Worm (Caenorhabditis elegans) whole organism, early embryonic: Measurements from ENCODE around the gene Y105C5A.1.
A peak's percentile ranks its signal among the peaks of the same experiment; 100 is the strongest.

Experiments
- B0310.2 ChIP-seq: sonication (generic microtip); optimal IDR thresholded peaks from 2 replicates; lab custom pipeline; 2016; ENCODE audit warnings: mild to moderate bottlenecking, missing genetic modification characterization, missing compliant biosample characterization
- F13C5.2 ChIP-seq: sonication (generic microtip); optimal IDR thresholded peaks from 2 replicates; lab custom pipeline; 2017; ENCODE audit warnings: mild to moderate bottlenecking, missing genetic modification characterization, inconsistent platforms, missing compliant biosample characterization
- aly-1 ChIP-seq: sonication (generic microtip); optimal IDR thresholded peaks from 2 replicates; lab custom pipeline; 2016; ENCODE audit warnings: missing genetic modification characterization, missing compliant biosample characterization
- ama-1 ChIP-seq: fragments of 150-350 bp; optimal IDR thresholded peaks from 2 replicates; lab custom pipeline; 2014
- ceh-13 ChIP-seq: fragments of 200-800 bp; sonication (Bioruptor generic); optimal IDR thresholded peaks from 2 replicates; lab custom pipeline; 2018; ENCODE audit warnings: mild to moderate bottlenecking, missing genetic modification characterization, missing compliant biosample characterization
- ceh-36 ChIP-seq: sonication (generic microtip); optimal IDR thresholded peaks from 2 replicates; lab custom pipeline; 2016; ENCODE audit warnings: missing genetic modification characterization, inconsistent platforms, missing compliant biosample characterization
- ets-7 ChIP-seq: sonication (generic microtip); optimal IDR thresholded peaks from 2 replicates; lab custom pipeline; 2016; ENCODE audit warnings: missing genotype, missing genetic modification characterization, missing compliant biosample characterization
- flt-1 ChIP-seq: fragments of 200-800 bp; sonication (Bioruptor generic); IDR thresholded peaks from 2 replicates; pipeline ENCODE4 v1.3.6; 2022; ENCODE audit warnings: missing genetic modification characterization, missing compliant biosample characterization
- hmbx-1 ChIP-seq: sonication (generic microtip); optimal IDR thresholded peaks from 2 replicates; lab custom pipeline; 2016; ENCODE audit warnings: mild to moderate bottlenecking, missing genetic modification characterization, missing compliant biosample characterization
- hmg-4 ChIP-seq: fragments of 200-800 bp; sonication (Bioruptor generic); optimal IDR thresholded peaks from 2 replicates; lab custom pipeline; 2018; ENCODE audit warnings: mild to moderate bottlenecking, missing genetic modification characterization, missing compliant biosample characterization
- hnd-1 ChIP-seq: sonication (generic microtip); optimal IDR thresholded peaks from 2 replicates; lab custom pipeline; 2016; ENCODE audit warnings: missing genetic modification characterization, missing compliant biosample characterization
- pes-1 ChIP-seq: fragments of 200-800 bp; sonication (Bioruptor generic); IDR thresholded peaks from 2 replicates; pipeline ENCODE4 v1.3.6; 2022; ENCODE audit warnings: missing genetic modification reagents, missing genetic modification characterization, missing compliant biosample characterization
- scrt-1 ChIP-seq: fragments of 200-800 bp; sonication (Bioruptor generic); IDR thresholded peaks from 2 replicates; pipeline ENCODE4 v1.3.6; 2022; ENCODE audit warnings: missing genetic modification characterization, missing compliant biosample characterization
- sea-1 ChIP-seq: fragments of 200-800 bp; sonication (Bioruptor generic); conservative IDR thresholded peaks from 2 replicates; pipeline ENCODE4 v1.3.6; 2022; ENCODE audit warnings: missing genetic modification characterization, missing compliant biosample characterization
- tbx-11 ChIP-seq: fragments of 200-800 bp; sonication (Bioruptor generic); IDR thresholded peaks from 2 replicates; pipeline ENCODE4 v1.3.6; 2022; ENCODE audit warnings: missing genetic modification characterization, missing compliant biosample characterization
- tbx-37 ChIP-seq: fragments of 200-800 bp; sonication (Bioruptor generic); conservative IDR thresholded peaks from 2 replicates; pipeline ENCODE4 v1.3.6; 2022; ENCODE audit warnings: missing genetic modification reagents, missing genetic modification characterization, missing compliant biosample characterization
- tra-4 ChIP-seq: sonication (generic microtip); optimal IDR thresholded peaks from 2 replicates; lab custom pipeline; 2017; ENCODE audit warnings: missing genetic modification characterization, missing compliant biosample characterization

The Y105C5A.1 gene

DNA sequence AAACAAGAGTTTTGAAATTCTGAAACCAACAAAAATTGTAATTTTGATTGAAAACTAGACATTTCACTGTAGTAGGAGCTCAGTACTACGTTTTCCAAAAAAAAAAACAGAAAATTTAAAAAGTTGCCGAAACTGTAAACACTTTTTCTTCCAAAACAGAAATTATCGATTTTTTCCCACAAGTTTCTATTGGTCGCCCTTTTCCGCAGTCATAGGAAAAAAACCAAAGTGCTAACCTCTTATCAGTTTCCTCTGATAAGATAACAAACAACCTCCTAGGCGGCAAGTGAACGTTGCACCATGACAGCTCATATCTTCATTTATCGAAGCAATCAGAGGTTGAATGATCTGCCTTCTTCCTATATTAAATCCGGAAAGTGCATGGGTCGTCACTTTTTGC, 5.2 kb downstream of the Y105C5A.1 start:
- no peak for TF ChIP-seq flt-1 (GFP tag; lab: Robert Waterston, UW)
- no peak for TF ChIP-seq hnd-1
- no peak for TF ChIP-seq F13C5.2 (tag; lab: Kevin White, UChicago)
- no peak for TF ChIP-seq tra-4

DNA sequence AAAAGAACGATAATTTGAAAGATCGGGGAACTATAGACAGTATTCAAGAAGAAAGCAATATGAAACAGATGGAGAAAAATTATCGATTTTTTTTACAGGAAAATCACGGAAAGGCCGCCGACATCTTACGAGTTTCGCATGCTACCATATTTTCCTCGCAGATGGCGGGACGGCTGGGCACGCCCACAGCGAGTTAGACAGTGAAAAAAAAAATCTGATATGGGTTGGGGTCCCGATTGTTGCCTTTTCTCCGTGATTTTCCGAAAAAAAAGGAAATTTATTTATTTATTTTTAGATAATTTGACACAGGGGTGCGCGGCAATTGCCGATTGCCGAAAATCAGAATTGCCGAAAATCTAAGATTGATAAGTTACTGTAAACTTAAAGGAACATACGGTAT, 9.5 kb downstream of the Y105C5A.1 start:
- TF ChIP-seq scrt-1 (GFP tag; lab: Robert Waterston, UW) (no peak), ceh-36 (tag; lab: Kevin White, UChicago) (no peak), pes-1 (GFP tag; lab: Robert Waterston, UW) (no peak), hmbx-1 (tag; lab: Kevin White, UChicago) (no peak), ceh-13 (no peak), B0310.2 (no peak)

DNA sequence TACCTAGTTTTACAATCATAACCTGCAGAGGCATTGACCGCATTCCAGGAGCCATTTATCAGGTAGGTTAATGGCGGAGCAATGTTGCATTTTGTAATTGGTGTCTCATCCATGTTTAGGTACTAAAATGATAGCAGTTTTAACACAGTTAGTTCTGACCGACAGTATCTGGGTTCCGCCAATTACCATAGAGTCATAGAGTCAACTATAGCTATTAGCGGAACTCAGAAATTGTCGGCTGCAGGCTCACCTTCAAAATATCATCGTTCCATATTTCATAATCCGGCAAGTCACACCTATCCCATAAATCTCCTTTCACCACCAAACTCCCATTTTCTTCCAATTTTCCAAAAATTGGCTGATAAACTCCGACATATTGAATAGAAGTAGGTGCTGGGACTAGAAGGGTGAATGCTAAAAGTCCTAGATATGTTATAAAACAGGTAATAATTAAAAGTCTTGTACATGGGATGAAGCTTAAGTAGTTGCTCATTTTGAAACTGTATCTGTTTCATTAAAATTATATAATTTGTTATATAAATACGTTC, 24.7 kb downstream of the Y105C5A.1 start, which contains the start of gene Y73F8A.35:
Y73F8A.35 (minus strand) TSS at position 498 of the 548 bp plus-strand sequence.
- TF ChIP-seq ama-1 (no peak), flt-1 (GFP tag; lab: Robert Waterston, UW) (no peak), scrt-1 (GFP tag; lab: Robert Waterston, UW) (no peak), ceh-36 (tag; lab: Kevin White, UChicago) (no peak), B0310.2 (no peak), tbx-11 (no peak)

DNA sequence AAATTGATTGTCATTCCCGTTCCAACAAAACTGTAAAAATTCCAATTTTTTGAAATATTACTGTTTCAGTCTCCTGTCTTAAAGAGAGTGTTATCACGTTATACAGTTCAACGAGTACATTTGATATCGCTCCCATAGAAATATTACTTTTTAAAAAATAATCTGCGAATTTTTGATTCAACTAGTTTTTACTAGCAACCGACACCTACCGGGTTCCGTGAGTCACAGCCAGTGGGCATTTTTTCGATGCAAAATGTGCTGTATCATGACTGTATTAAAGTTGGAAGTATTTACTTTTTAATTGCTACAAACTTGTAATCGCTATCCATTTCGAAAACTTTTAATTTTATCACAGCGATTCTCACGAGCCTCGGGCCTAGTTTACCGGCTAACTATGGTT, 26.9 kb downstream of the Y105C5A.1 start:
- TF ChIP-seq ceh-36 (tag; lab: Kevin White, UChicago) (no peak), hnd-1 (no peak), sea-1 (no peak), hmg-4 (no peak), ceh-13 (no peak), pes-1 (GFP tag; lab: Robert Waterston, UW) (no peak), B0310.2 (no peak), ama-1 (no peak), aly-1 (no peak), F13C5.2 (tag; lab: Kevin White, UChicago) (no peak), tbx-37 (GFP tag; lab: Robert Waterston, UW) (no peak), hmbx-1 (tag; lab: Kevin White, UChicago) (no peak), tbx-11 (no peak), scrt-1 (GFP tag; lab: Robert Waterston, UW) (no peak), tra-4 (no peak), flt-1 (GFP tag; lab: Robert Waterston, UW) (no peak), ets-7 (no peak)

DNA sequence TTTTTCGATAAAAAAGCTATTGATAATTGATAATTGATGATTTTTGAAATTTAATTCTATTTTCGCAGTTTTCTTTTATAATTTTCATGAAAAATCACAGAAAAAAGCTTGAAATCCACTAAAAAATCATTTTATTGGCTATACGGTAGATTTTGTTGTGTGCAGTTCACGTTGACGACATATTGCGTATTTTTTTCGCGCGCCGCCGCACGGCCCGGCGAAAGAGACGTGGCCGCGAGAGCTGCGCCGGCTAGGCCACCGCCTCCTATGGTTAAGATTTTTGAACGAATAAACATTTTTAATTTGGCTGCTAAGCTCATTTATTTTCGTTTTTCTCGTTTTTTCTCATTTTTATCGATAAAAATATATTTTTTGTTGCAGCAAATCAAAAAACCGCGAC, 35.4 kb downstream of the Y105C5A.1 start:
- TF ChIP-seq pes-1 (GFP tag; lab: Robert Waterston, UW): 0 out of 2 replicates have a peak, but pooled peaks have one; percentile 28

DNA sequence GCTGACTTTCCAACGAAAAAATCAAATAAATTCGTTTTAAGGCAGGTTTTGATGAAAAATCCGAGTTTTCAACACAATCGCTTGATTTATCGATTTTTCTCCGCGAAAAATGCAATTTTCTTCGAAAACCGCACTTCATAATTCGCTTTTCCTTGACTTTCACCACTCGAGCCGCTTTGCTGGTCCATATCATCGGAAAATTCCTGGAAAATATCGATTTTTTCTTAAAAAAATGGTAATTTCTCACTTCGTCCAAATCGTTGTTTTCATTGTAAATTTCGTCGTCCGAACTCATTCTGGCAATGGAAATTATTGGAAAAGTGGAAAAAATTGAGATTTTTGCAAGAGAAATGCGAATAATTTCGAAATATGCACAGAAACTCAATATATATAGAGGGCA, 36.0 kb downstream of the Y105C5A.1 start, which contains the start of gene ari-1.4:
ari-1.4 (minus strand) TSS at position 295 of the 400 bp plus-strand sequence.
- no peak for TF ChIP-seq ceh-13
- TF ChIP-seq aly-1: no peak
- no peak for TF ChIP-seq B0310.2
- no peak for TF ChIP-seq hnd-1
- no peak for TF ChIP-seq ceh-36 (tag; lab: Kevin White, UChicago)
- no peak for TF ChIP-seq sea-1
- no peak for TF ChIP-seq pes-1 (GFP tag; lab: Robert Waterston, UW)
- no peak for TF ChIP-seq tbx-37 (GFP tag; lab: Robert Waterston, UW)

DNA sequence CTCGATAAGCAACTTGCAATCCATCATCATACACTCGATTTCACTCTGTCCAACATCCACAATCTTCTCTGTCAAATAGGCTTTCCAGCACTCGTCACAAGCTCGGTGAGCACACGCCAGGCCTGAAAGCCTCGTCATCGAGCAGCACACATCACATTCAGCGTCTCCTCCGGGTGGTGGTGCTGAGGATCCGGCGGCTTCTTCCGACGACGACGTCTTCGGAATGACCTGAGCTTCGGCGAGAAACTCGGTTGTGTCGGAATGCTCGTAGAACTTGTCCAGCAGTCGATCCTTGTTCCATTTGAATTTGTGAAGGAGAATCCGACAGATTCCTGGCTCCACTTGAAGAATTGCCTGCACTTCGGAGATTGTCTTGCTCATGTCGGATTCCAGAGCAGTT, 36.9 kb downstream of the Y105C5A.1 start:
- TF ChIP-seq pes-1 (GFP tag; lab: Robert Waterston, UW) (no peak), tbx-37 (GFP tag; lab: Robert Waterston, UW) (no peak), B0310.2 (no peak), hmbx-1 (tag; lab: Kevin White, UChicago) (no peak), scrt-1 (GFP tag; lab: Robert Waterston, UW) (no peak), hnd-1 (no peak), ceh-13 (no peak), tbx-11 (no peak), ets-7 (no peak), ceh-36 (tag; lab: Kevin White, UChicago) (no peak), aly-1 (no peak), hmg-4 (no peak), F13C5.2 (tag; lab: Kevin White, UChicago) (no peak), ama-1 (no peak), tra-4 (no peak), sea-1 (no peak), flt-1 (GFP tag; lab: Robert Waterston, UW) (no peak)

DNA sequence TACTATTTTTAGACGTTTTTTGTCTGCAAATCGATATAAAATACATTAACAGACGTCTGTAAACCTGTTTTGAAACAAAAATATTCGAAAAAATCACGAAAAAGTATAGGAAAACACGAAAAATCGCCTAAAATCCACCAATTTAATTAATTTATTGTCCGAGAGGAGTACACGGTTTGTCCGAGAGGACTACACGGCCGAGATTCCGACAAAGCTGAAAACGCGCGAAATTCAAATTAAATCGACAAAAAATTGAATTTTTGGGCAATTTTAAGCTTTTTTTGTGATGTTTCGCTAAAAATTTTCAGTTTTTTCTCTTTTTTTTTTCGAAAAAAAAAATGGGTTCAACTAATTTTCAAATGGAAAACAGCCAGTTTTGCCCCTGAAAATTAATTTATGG, 37.8 kb downstream of the Y105C5A.1 start:
- TF ChIP-seq hmbx-1 (tag; lab: Kevin White, UChicago) (no peak), pes-1 (GFP tag; lab: Robert Waterston, UW) (peak; percentile 45; the same call in 1 of the 2 replicates), ceh-13 (no peak), tbx-37 (GFP tag; lab: Robert Waterston, UW) (peak; percentile 43; the same call in 1 of the 2 replicates)

DNA sequence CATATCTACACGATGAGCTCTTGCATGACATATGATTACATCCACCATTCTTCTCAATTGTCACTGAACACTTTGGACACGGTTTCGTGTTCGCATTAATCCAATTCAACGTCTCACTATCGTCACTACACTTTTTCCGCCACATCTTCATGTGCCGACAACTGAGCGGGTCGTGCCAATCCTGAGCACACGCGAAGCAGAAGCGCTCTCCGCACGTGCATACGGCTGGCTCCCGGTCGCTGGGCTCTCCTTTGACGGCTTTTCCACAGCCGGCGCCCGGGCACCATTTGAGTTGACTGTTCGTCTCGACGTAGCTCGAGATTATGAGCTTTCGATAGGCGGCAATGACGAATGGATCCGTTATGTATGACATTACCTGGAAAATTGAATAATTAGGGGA, 38.5 kb downstream of the Y105C5A.1 start:
- TF ChIP-seq tbx-11 (no peak), ceh-13 (no peak), aly-1 (no peak), pes-1 (GFP tag; lab: Robert Waterston, UW) (no peak), hmbx-1 (tag; lab: Kevin White, UChicago) (no peak), tra-4 (no peak), hmg-4 (no peak), tbx-37 (GFP tag; lab: Robert Waterston, UW) (no peak), B0310.2 (no peak), scrt-1 (GFP tag; lab: Robert Waterston, UW) (no peak), hnd-1 (no peak), sea-1 (no peak), ets-7 (no peak), ceh-36 (tag; lab: Kevin White, UChicago) (no peak)
